Worm (Caenorhabditis elegans) whole organism, mixed stage, embryonic: ENCODE results near the gene clec-183.

ENCODE experiments used
- bed-3 ChIP-seq: fragments of 200-800 bp; sonication (Bioruptor generic); optimal IDR thresholded peaks from 3 replicates; lab custom pipeline; 2018; ENCODE audit warnings: mild to moderate bottlenecking, missing genetic modification characterization, moderate library complexity, missing compliant biosample characterization
- blmp-1 ChIP-seq: fragments of 150-350 bp; optimal IDR thresholded peaks from 2 replicates; lab custom pipeline; 2014; ENCODE audit warnings: missing biosample characterization, missing genetic modification characterization
- ceh-39 ChIP-seq: fragments of 150-350 bp; optimal IDR thresholded peaks from 2 replicates; lab custom pipeline; 2014; ENCODE audit warnings: missing biosample characterization, missing genetic modification characterization
- ceh-43 ChIP-seq: fragments of 200-800 bp; sonication (Bioruptor generic); optimal IDR thresholded peaks from 2 replicates; lab custom pipeline; 2018; ENCODE audit warnings: mild to moderate bottlenecking, missing genetic modification characterization, moderate library complexity, missing compliant biosample characterization
- ceh-83 ChIP-seq: fragments of 200-800 bp; sonication (Bioruptor generic); optimal IDR thresholded peaks from 2 replicates; lab custom pipeline; 2018; ENCODE audit warnings: mild to moderate bottlenecking, missing genetic modification characterization, missing compliant biosample characterization
- ces-1 ChIP-seq: fragments of 150-350 bp; optimal IDR thresholded peaks from 2 replicates; lab custom pipeline; 2014; ENCODE audit warnings: missing biosample characterization, missing genetic modification reagents, missing genetic modification characterization
- cnd-1 ChIP-seq: fragments of 200-800 bp; sonication (Bioruptor generic); optimal IDR thresholded peaks from 2 replicates; lab custom pipeline; 2018; ENCODE audit warnings: mild to moderate bottlenecking, missing genetic modification characterization, missing compliant biosample characterization
- elt-3 ChIP-seq: fragments of 150-350 bp; optimal IDR thresholded peaks from 2 replicates; lab custom pipeline; 2014; ENCODE audit warnings: missing biosample characterization, missing genetic modification characterization
- flh-1 ChIP-seq: fragments of 200-800 bp; sonication (Bioruptor generic); optimal IDR thresholded peaks from 2 replicates; lab custom pipeline; 2018; ENCODE audit warnings: mild to moderate bottlenecking, missing genetic modification characterization, moderate library complexity, missing compliant biosample characterization
- ham-2 ChIP-seq: fragments of 200-800 bp; sonication (Bioruptor generic); optimal IDR thresholded peaks from 2 replicates; lab custom pipeline; 2018; ENCODE audit warnings: mild to moderate bottlenecking, missing genetic modification characterization, missing compliant biosample characterization
- hlh-1 ChIP-seq: fragments of 150-350 bp; optimal IDR thresholded peaks from 2 replicates; lab custom pipeline; 2014; ENCODE audit warnings: missing biosample characterization, missing genetic modification reagents, missing genetic modification characterization
- lin-13 ChIP-seq: fragments of 150-350 bp; optimal IDR thresholded peaks from 2 replicates; lab custom pipeline; 2014; ENCODE audit warnings: missing biosample characterization, missing genetic modification characterization
- lin-32 ChIP-seq: fragments of 200-800 bp; sonication (Bioruptor generic); optimal IDR thresholded peaks from 2 replicates; lab custom pipeline; 2018; ENCODE audit warnings: mild to moderate bottlenecking, missing genetic modification characterization, missing compliant biosample characterization
- lsy-2 ChIP-seq: fragments of 150-350 bp; optimal IDR thresholded peaks from 2 replicates; lab custom pipeline; 2014; ENCODE audit warnings: missing biosample characterization, missing genetic modification characterization
- mab-5 ChIP-seq: fragments of 150-350 bp; optimal IDR thresholded peaks from 2 replicates; lab custom pipeline; 2014; ENCODE audit warnings: missing biosample characterization, missing genetic modification characterization
- mep-1 ChIP-seq: fragments of 150-350 bp; optimal IDR thresholded peaks from 2 replicates; lab custom pipeline; 2017; ENCODE audit warnings: missing biosample characterization, missing genetic modification reagents, missing genetic modification characterization, inconsistent platforms
- mls-2 ChIP-seq: sonication (generic microtip); optimal IDR thresholded peaks from 2 replicates; lab custom pipeline; 2016; ENCODE audit warnings: mild to moderate bottlenecking, missing genetic modification characterization, moderate library complexity, missing compliant biosample characterization
- nhr-12 ChIP-seq: fragments of 150-350 bp; optimal IDR thresholded peaks from 2 replicates; lab custom pipeline; 2014; ENCODE audit warnings: missing biosample characterization, missing genetic modification characterization
- sem-2 ChIP-seq: fragments of 200-800 bp; sonication (Bioruptor generic); optimal IDR thresholded peaks from 2 replicates; lab custom pipeline; 2018; ENCODE audit warnings: mild to moderate bottlenecking, missing genetic modification characterization, missing compliant biosample characterization
- snpc-4 ChIP-seq: fragments of 150-350 bp; optimal IDR thresholded peaks from 2 replicates; lab custom pipeline; 2014; ENCODE audit warnings: missing biosample characterization, missing genetic modification characterization
- sptf-1 ChIP-seq: sonication (generic microtip); optimal IDR thresholded peaks from 2 replicates; lab custom pipeline; 2017; ENCODE audit warnings: mild to moderate bottlenecking, missing genetic modification characterization, moderate library complexity, missing compliant biosample characterization
- unc-39 ChIP-seq: fragments of 150-350 bp; optimal IDR thresholded peaks from 2 replicates; lab custom pipeline; 2014; ENCODE audit warnings: missing biosample characterization, missing genetic modification characterization
- ztf-11 ChIP-seq: fragments of 150-350 bp; optimal IDR thresholded peaks from 2 replicates; lab custom pipeline; 2014; ENCODE audit warnings: missing biosample characterization, missing genetic modification characterization

The clec-183 gene

DNA sequence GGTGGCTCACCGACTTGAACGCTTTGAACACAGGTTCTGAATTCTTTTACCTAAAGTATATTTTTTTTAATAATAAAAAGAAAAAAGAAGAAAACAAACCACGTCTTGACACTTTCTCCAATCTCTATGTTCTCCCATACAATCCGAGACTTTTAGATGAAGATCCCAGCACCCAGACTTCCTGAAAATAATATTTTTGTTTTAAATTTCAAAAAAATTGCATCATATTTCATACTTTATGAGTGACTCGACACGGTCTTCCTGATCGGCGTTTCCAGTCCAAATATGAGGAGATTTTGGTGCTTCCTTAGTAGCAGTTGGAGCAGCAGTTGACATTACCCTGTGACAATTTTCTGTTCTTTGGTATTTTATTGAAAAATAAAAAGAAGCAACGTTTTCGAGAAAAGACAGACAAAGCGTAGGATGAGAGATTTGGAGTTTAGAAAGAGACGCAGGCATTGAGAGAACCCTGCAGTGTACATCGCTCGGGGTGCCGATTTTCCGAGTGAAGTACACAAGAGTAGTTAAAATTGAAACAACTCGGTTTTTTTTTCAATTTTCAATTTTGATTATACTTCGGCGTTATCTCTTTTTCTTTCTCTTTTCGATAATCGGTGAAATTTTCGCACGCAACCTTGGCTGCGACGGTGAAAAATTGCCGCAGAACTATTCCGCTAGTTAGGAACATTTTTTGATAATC is 7.9 kb downstream of the clec-183 start, which contains the start of the genes coa-4 and T20D3.14:
Gene coa-4, minus strand, starts transcription at position 51 of the 700 bp plus-strand sequence.
Gene T20D3.14, minus strand, starts transcription at position 358 of the 700 bp plus-strand sequence.
- TF ChIP-seq lin-13 (no peak), mab-5 (tag; lab: Kevin White, UChicago) (no peak), mep-1 (tag; lab: Kevin White, UChicago) (no peak), snpc-4 (tag; lab: Kevin White, UChicago) (no peak), hlh-1 (tag; lab: Kevin White, UChicago) (no peak), unc-39 (no peak), mls-2 (no peak), ceh-39 (no peak)

DNA sequence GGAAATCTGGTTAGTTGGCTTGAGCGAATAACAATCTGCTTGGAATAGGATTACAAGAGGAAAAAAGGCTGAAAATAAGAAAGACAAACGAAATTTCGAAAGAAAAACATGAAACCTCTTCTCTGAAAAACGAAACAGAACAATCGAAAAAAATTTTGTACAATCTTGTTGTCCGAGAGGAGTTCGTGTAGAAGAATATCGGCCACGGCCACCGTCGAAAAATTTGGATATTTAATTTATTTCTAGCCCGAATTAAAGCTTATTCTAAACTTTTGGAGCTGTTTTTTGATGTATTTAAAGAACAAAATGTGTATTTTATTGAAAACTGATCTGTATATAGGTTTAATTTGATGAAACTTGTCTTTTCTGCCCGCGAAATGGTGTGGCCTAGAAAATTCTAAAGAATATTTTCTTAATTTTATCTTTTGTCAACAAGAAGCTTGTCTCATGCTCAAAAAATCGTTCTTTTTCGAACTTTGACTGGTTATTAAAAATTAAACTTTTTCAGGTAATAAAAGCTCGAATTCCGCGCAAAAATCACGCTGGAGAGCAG is 8.8 kb downstream of the clec-183 start, which contains the start of gene T20D3.5:
Gene T20D3.5, plus strand, starts transcription at position 503 of the 553 bp plus-strand sequence.
- TF ChIP-seq sptf-1 (tag; lab: Kevin White, UChicago) (no peak), lin-13 (no peak)

DNA sequence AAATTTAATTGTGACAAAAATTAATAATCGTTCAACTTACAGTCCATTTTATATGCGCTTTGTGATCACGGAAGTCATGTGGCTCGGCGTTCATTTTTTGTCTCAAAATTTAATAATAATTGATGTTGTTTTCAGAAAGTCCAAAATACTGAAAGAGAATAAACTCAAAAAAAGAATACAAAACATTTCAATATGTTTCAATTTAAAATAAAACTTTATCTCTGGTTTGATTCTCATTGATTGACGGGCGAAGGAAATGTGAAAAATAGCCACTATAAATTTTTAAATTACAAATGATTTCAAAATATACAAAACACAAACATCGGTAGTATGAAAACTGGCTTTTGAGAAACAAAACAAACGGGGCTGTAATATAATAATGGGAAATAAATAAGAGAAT is 11.4 kb downstream of the clec-183 start, which contains the start of gene T20D3.6:
Gene T20D3.6, minus strand, starts transcription at position 101 of the 400 bp plus-strand sequence.
- TF ChIP-seq elt-3 (tag; lab: Kevin White, UChicago), result no peak

DNA sequence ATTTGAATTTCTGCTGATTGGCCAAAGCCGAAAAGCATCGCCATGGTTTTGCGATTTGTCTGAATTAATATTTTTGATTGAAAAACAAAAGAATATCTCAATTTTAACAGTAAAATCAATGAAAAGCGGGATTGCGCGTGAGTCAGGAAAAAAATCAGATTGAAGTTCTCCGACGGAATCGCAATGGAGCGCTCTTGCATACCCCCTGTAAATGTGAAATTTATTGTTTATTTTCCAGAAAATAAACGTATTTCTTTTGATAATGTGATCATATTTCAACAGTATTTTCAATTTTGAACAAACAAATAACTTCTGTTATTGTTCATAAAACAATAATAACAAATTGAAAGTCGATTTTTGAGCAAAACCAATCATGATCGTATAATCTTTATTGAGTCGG is 13.8 kb downstream of the clec-183 start, which contains the start of gene vps-26:
Gene vps-26, minus strand, starts transcription at position 200 of the 400 bp plus-strand sequence.
- peak; percentile 7 for TF ChIP-seq mep-1 (tag; lab: Kevin White, UChicago)
- TF ChIP-seq ces-1 (GFP tag; lab: Kevin White, UChicago), result peak; percentile 5
- no peak for TF ChIP-seq sem-2 (GFP tag; lab: Kevin White, UChicago)
- TF ChIP-seq hlh-1 (tag; lab: Kevin White, UChicago), result no peak
- no peak for TF ChIP-seq flh-1 (GFP tag; lab: Kevin White, UChicago)

DNA sequence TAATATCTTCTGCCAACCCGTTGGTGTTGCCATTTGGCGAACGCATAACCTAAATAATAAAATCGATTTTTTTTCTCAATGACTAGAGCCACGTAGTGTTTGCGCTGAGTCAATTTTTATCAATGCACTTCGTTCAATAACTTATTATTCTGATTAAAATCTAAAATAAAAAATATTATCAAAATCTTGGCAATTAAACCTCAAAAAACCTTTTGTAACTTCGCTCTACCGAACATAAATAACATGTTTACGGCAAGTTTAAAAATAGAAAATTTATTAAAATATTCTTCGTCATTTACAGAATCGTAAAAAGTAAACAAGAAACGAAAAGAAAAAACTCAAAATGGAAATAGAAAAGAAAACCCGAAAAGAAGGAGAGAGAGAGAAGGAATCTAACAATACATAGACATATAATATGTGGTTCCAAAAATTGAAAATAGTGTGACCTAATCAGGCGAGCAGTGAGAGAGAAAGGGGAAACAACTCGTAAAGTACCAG is 15.3 kb downstream of the clec-183 start, which contains the start of gene pigc-1:
Gene pigc-1, minus strand, starts transcription at position 51 of the 498 bp plus-strand sequence.
- TF ChIP-seq blmp-1 (tag; lab: Kevin White, UChicago) (no peak), ztf-11 (no peak), snpc-4 (tag; lab: Kevin White, UChicago) (no peak), mab-5 (tag; lab: Kevin White, UChicago) (no peak), flh-1 (GFP tag; lab: Kevin White, UChicago) (no peak), sem-2 (GFP tag; lab: Kevin White, UChicago) (no peak), lsy-2 (tag; lab: Kevin White, UChicago) (no peak), cnd-1 (tag; lab: Kevin White, UChicago) (no peak), nhr-12 (tag; lab: Kevin White, UChicago) (no peak), ceh-83 (no peak)

DNA sequence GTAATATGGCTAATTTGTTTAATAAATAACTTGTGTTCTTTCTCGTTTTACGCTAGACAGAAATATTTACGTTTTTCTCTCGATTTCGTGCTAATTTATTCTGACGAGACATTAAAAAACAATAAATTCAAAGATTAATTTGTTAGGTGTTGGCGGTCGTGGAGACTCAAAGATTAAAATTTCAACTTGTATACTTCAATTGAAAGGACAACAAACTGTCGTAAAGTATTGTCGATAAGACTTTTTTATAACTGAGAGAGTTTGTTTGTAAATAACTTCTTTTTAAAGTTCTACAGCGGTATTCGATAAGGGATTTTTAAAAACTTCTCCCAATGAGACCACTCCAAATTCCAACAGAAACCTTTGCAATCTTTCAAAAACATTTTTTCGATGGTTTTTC is 25.9 kb downstream of the clec-183 start:
- TF ChIP-seq ham-2 (no peak), snpc-4 (tag; lab: Kevin White, UChicago) (no peak), ceh-43 (GFP tag; lab: Kevin White, UChicago) (no peak), bed-3 (GFP tag; lab: Kevin White, UChicago) (no peak), sem-2 (GFP tag; lab: Kevin White, UChicago) (no peak), flh-1 (GFP tag; lab: Kevin White, UChicago) (no peak)

DNA sequence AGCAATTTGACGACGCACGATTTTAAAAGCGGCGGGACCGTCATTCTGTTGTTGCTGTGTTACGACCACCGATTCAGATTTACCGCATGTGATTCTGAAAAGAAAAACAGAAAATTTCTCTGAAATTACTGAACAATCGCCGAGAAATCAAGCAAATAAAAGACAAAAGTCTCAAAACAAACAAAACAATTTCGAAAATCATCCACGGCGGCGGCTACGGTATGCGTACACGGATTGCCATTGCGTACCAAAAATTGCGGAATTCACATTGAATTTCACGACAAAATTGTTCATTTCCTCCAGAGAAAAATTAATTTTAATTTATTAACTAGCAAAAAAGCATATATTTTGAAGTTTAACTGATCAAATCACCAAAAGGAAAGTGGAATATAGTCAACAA is 38.6 kb downstream of the clec-183 start, which contains the start of gene pezo-1:
Gene pezo-1, minus strand, starts transcription at position 101 of the 400 bp plus-strand sequence.
- no peak for TF ChIP-seq lin-32 (GFP tag; lab: Kevin White, UChicago)
- TF ChIP-seq lsy-2 (tag; lab: Kevin White, UChicago), result peak; percentile 71
